Fruit fly (Drosophila melanogaster) whole organism, embryonic: Measurements from ENCODE around the gene ImpE1.

Source experiments
- ATbp ChIP-seq: fragments of 200-800 bp; sonication (Bioruptor generic); optimal IDR thresholded peaks from 2 replicates; lab custom pipeline; 2017; ENCODE audit warnings: missing biosample characterization, mild to moderate bottlenecking, missing genetic modification characterization, missing genetic modification reagents
- Adf1 ChIP-seq: fragments of 200-800 bp; sonication (Bioruptor generic); IDR thresholded peaks from 2 replicates; pipeline ENCODE4 v1.3.6; 2022; ENCODE audit warnings: missing biosample characterization, missing genetic modification characterization
- Antp ChIP-seq: fragments of 200-800 bp; sonication (Bioruptor generic); optimal IDR thresholded peaks from 3 replicates; lab custom pipeline; 2016; ENCODE audit warnings: missing biosample characterization, missing genetic modification characterization
- Bgb ChIP-seq: fragments of 200-800 bp; sonication (Bioruptor generic); IDR thresholded peaks from 2 replicates; pipeline ENCODE4 v1.3.6; 2022; ENCODE audit warnings: missing biosample characterization, missing genetic modification characterization; ENCODE audit not compliant: partially characterized antibody
- BtbVII ChIP-seq: fragments of 200-800 bp; sonication (Bioruptor generic); optimal IDR thresholded peaks from 3 replicates; lab custom pipeline; 2017; ENCODE audit warnings: missing biosample characterization, mild to moderate bottlenecking, missing genetic modification characterization
- CG10431 ChIP-seq: fragments of 200-800 bp; sonication (Bioruptor generic); optimal IDR thresholded peaks from 3 replicates; lab custom pipeline; 2018; ENCODE audit warnings: missing biosample characterization, mild to moderate bottlenecking, missing genetic modification characterization
- CG10462 ChIP-seq: fragments of 200-800 bp; sonication (Bioruptor generic); optimal IDR thresholded peaks from 2 replicates; lab custom pipeline; 2016; ENCODE audit warnings: missing biosample characterization, missing genetic modification characterization
- CG10565 ChIP-seq: fragments of 200-800 bp; sonication (Bioruptor generic); optimal IDR thresholded peaks from 3 replicates; lab custom pipeline; 2016; ENCODE audit warnings: missing biosample characterization, mild to moderate bottlenecking, missing genetic modification characterization
- CG11247 ChIP-seq: fragments of 200-800 bp; sonication (Bioruptor generic); IDR thresholded peaks from 2 replicates; pipeline ENCODE4 v1.3.6; 2022; ENCODE audit warnings: missing biosample characterization, missing genetic modification characterization
- CG12104 ChIP-seq: fragments of 200-800 bp; sonication (Bioruptor generic); optimal IDR thresholded peaks from 3 replicates; lab custom pipeline; 2016; ENCODE audit warnings: missing biosample characterization, missing genetic modification characterization
- CG12391 ChIP-seq: fragments of 200-800 bp; sonication (Bioruptor generic); optimal IDR thresholded peaks from 3 replicates; lab custom pipeline; 2018; ENCODE audit warnings: missing biosample characterization, mild to moderate bottlenecking, missing genetic modification characterization, moderate library complexity
- CG1529 ChIP-seq: fragments of 200-800 bp; sonication (Bioruptor generic); optimal IDR thresholded peaks from 3 replicates; lab custom pipeline; 2018; ENCODE audit warnings: missing biosample characterization, missing genetic modification characterization
- CG15514 ChIP-seq: fragments of 200-800 bp; sonication (Bioruptor generic); optimal IDR thresholded peaks from 3 replicates; lab custom pipeline; 2017; ENCODE audit warnings: missing biosample characterization, missing genetic modification characterization, mild to moderate bottlenecking, moderate library complexity, missing genetic modification reagents
- CG1792 ChIP-seq: fragments of 200-800 bp; sonication (Bioruptor generic); optimal IDR thresholded peaks from 2 replicates; lab custom pipeline; 2016; ENCODE audit warnings: missing biosample characterization, missing genetic modification characterization
- CG18011 ChIP-seq: fragments of 200-800 bp; sonication (Bioruptor generic); optimal IDR thresholded peaks from 2 replicates; lab custom pipeline; 2017; ENCODE audit warnings: missing biosample characterization, missing genetic modification characterization, mild to moderate bottlenecking, moderate library complexity, missing genotype
- CG18599 ChIP-seq: fragments of 200-800 bp; sonication (Bioruptor generic); optimal IDR thresholded peaks from 3 replicates; lab custom pipeline; 2017; ENCODE audit warnings: missing biosample characterization, missing genetic modification characterization, mild to moderate bottlenecking, moderate library complexity, missing genetic modification reagents
- CG9609 ChIP-seq: fragments of 200-800 bp; sonication (Bioruptor generic); optimal IDR thresholded peaks from 3 replicates; lab custom pipeline; 2016; ENCODE audit warnings: missing biosample characterization, missing genetic modification characterization
- Dek ChIP-seq: fragments of 200-800 bp; sonication (Bioruptor generic); optimal IDR thresholded peaks from 3 replicates; lab custom pipeline; 2019; ENCODE audit warnings: missing biosample characterization, mild to moderate bottlenecking, missing genetic modification characterization, moderate library complexity
- Dref ChIP-seq: fragments of 200-800 bp; sonication (Bioruptor generic); IDR thresholded peaks from 2 replicates; pipeline ENCODE4 v1.3.6; 2022; ENCODE audit warnings: missing biosample characterization, missing genetic modification characterization
- Eip74EF ChIP-seq, 2 experiments: fragments of 200-800 bp in 1 of 2; fragments of >200 bp in 1 of 2; sonication (Bioruptor generic) in 1 of 2; optimal IDR thresholded peaks; 2 replicates each; lab custom pipeline; 2017 to 2019; ENCODE audit warnings: missing biosample characterization in 2 of 2, missing genetic modification characterization in 2 of 2, mild to moderate bottlenecking in 1 of 2, moderate library complexity in 1 of 2
- Hr39 ChIP-seq: fragments of >200 bp; optimal IDR thresholded peaks from 2 replicates; lab custom pipeline; 2017
- Mes4 ChIP-seq: fragments of 200-800 bp; sonication (Bioruptor generic); optimal IDR thresholded peaks from 2 replicates; lab custom pipeline; 2016; ENCODE audit warnings: missing biosample characterization, missing genetic modification characterization
- NfI ChIP-seq: fragments of 200-800 bp; sonication (Bioruptor generic); optimal IDR thresholded peaks from 3 replicates; lab custom pipeline; 2018; ENCODE audit warnings: missing biosample characterization, mild to moderate bottlenecking, missing genetic modification characterization, moderate library complexity
- Pdp1 ChIP-seq, 2 experiments: fragments of 200-800 bp; sonication (Bioruptor generic); optimal IDR thresholded peaks; 3 replicates each; lab custom pipeline; 2016; ENCODE audit warnings: missing biosample characterization in 2 of 2, missing genetic modification characterization in 2 of 2, mild to moderate bottlenecking in 1 of 2, moderate library complexity in 1 of 2
- Six4 ChIP-seq: fragments of 200-800 bp; sonication (Bioruptor generic); optimal IDR thresholded peaks from 2 replicates; lab custom pipeline; 2016; ENCODE audit warnings: missing biosample characterization, missing genetic modification characterization
- Sox100B ChIP-seq: fragments of 200-800 bp; sonication (Bioruptor generic); optimal IDR thresholded peaks from 3 replicates; lab custom pipeline; 2018; ENCODE audit warnings: missing biosample characterization, mild to moderate bottlenecking, missing genetic modification characterization
- Xbp1 ChIP-seq: fragments of 200-800 bp; sonication (Bioruptor generic); optimal IDR thresholded peaks from 3 replicates; lab custom pipeline; 2016; ENCODE audit warnings: missing biosample characterization, mild to moderate bottlenecking, missing genetic modification characterization
- Xrp1 ChIP-seq: fragments of 200-800 bp; sonication (Bioruptor generic); IDR thresholded peaks from 2 replicates; pipeline ENCODE4 v1.3.6; 2022; ENCODE audit warnings: missing biosample characterization, missing genetic modification characterization
- ato ChIP-seq: fragments of 200-800 bp; sonication (Bioruptor generic); IDR thresholded peaks from 2 replicates; pipeline ENCODE4 v1.3.6; 2022; ENCODE audit warnings: missing biosample characterization, missing genetic modification characterization; ENCODE audit not compliant: partially characterized antibody
- bowl ChIP-seq: fragments of 200-800 bp; sonication (Bioruptor generic); IDR thresholded peaks from 2 replicates; pipeline ENCODE4 v1.3.6; 2022; ENCODE audit warnings: missing biosample characterization, missing genetic modification characterization
- cad ChIP-seq: fragments of >200 bp; optimal IDR thresholded peaks from 2 replicates; lab custom pipeline; 2017; ENCODE audit warnings: missing biosample characterization, missing genetic modification characterization
- cas ChIP-seq: fragments of 200-800 bp; sonication (Bioruptor generic); IDR thresholded peaks from 2 replicates; pipeline ENCODE4 v1.3.6; 2022; ENCODE audit warnings: missing biosample characterization, missing genetic modification characterization
- dpn ChIP-seq, 2 experiments: fragments of 200-800 bp; sonication (Bioruptor generic); optimal IDR thresholded peaks; 3 replicates each; lab custom pipeline; 2016; ENCODE audit warnings: missing biosample characterization in 2 of 2, missing genetic modification characterization in 2 of 2
- ems ChIP-seq: fragments of 200-800 bp; sonication (Bioruptor generic); optimal IDR thresholded peaks from 3 replicates; lab custom pipeline; 2016; ENCODE audit warnings: missing biosample characterization, missing genetic modification characterization
- en ChIP-seq: fragments of 200-800 bp; sonication (Bioruptor generic); optimal IDR thresholded peaks from 2 replicates; lab custom pipeline; 2016; ENCODE audit warnings: missing biosample characterization, missing genetic modification characterization
- eyg ChIP-seq: fragments of 200-800 bp; sonication (Bioruptor generic); optimal IDR thresholded peaks from 3 replicates; lab custom pipeline; 2016; ENCODE audit warnings: missing biosample characterization, missing genetic modification characterization
- fd96Cb ChIP-seq: fragments of 200-800 bp; sonication (Bioruptor generic); optimal IDR thresholded peaks from 2 replicates; lab custom pipeline; 2018; ENCODE audit warnings: missing biosample characterization, mild to moderate bottlenecking, missing genetic modification characterization, moderate library complexity
- gem ChIP-seq: fragments of 200-800 bp; sonication (Bioruptor generic); optimal IDR thresholded peaks from 2 replicates; lab custom pipeline; 2019; ENCODE audit warnings: missing biosample characterization, mild to moderate bottlenecking, missing genetic modification characterization, moderate library complexity
- oc ChIP-seq: fragments of 200-800 bp; sonication (Bioruptor generic); optimal IDR thresholded peaks from 2 replicates; lab custom pipeline; 2018; ENCODE audit warnings: missing biosample characterization, mild to moderate bottlenecking, missing genetic modification characterization, moderate library complexity
- odd ChIP-seq: fragments of 200-800 bp; sonication (Bioruptor generic); optimal IDR thresholded peaks from 2 replicates; lab custom pipeline; 2017; ENCODE audit warnings: missing biosample characterization, mild to moderate bottlenecking, missing genetic modification characterization
- pnt ChIP-seq: fragments of 200-800 bp; sonication (Bioruptor generic); optimal IDR thresholded peaks from 3 replicates; lab custom pipeline; 2016; ENCODE audit warnings: missing biosample characterization, missing genetic modification characterization
- psq ChIP-seq: fragments of 200-800 bp; sonication (Bioruptor generic); optimal IDR thresholded peaks from 2 replicates; lab custom pipeline; 2017; ENCODE audit warnings: missing biosample characterization, missing genetic modification characterization
- pzg ChIP-seq: fragments of 200-800 bp; sonication (Bioruptor generic); optimal IDR thresholded peaks from 3 replicates; lab custom pipeline; 2018; ENCODE audit warnings: missing biosample characterization, mild to moderate bottlenecking, missing genetic modification characterization, moderate library complexity
- slou ChIP-seq: fragments of 200-800 bp; sonication (Bioruptor generic); optimal IDR thresholded peaks from 3 replicates; lab custom pipeline; 2016; ENCODE audit warnings: missing biosample characterization, missing genetic modification characterization
- ttk ChIP-seq: fragments of 200-800 bp; sonication (Bioruptor generic); IDR thresholded peaks from 2 replicates; pipeline ENCODE4 v2.1.2; 2022; ENCODE audit warnings: missing biosample characterization, missing genetic modification characterization
- tup ChIP-seq: fragments of 200-800 bp; sonication (Bioruptor generic); optimal IDR thresholded peaks from 2 replicates; lab custom pipeline; 2016; ENCODE audit warnings: missing biosample characterization, mild to moderate bottlenecking, missing genetic modification characterization, moderate library complexity
- tx ChIP-seq: fragments of 200-800 bp; sonication (Bioruptor generic); optimal IDR thresholded peaks from 2 replicates; lab custom pipeline; 2016; ENCODE audit warnings: missing biosample characterization, missing genetic modification characterization
- wdn ChIP-seq: fragments of 200-800 bp; sonication (Bioruptor generic); IDR thresholded peaks from 2 replicates; pipeline ENCODE4 v1.3.6; 2022; ENCODE audit warnings: missing biosample characterization, missing genetic modification characterization
- z ChIP-seq: fragments of 200-800 bp; sonication (Bioruptor generic); IDR thresholded peaks from 3 replicates; pipeline ENCODE4 v1.3.6; 2022; ENCODE audit warnings: missing biosample characterization, missing genetic modification characterization

The ImpE1 gene

DNA sequence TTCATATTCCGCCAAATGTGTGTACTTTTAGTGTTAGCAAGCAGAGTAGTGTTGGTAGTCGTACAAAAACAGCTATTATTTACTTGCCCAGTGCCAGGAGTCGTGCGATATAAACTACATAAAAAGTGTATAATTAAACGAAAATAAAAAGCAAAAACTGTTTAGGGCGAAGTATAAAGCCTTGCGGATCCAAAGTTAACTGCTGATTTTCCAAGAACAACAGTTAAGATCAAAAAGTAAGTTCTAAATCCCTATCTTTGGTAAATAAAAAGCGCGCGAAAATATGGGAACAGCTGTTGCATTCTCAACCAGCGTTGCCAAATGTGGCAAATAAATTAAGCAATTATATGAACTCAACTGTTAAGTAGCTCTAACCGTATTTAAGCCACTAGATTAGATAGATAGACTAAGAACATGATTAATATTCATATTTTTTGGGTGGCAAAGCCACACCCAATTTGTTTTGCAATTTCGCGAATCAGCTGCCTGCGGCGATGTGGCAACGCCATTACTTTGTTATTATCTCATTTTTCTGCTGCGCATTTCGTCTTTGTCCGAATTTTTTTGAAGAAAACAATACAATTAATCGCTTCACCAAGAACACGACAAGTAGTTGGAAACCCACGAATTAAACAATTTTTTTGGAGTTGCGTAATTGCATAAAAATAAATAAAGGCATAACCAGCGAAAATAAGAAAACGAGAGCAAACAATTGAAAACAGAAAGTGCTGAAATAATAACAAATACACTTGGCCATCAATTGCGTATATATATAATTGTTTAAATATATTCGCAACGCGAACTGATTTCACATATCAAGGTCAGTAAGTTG is 31.7 kb upstream of the ImpE1 start, which contains the start of the genes Prim1 and CG7083 (continued):
- TF ChIP-seq pzg (GFP tag; lab: Kevin White, UChicago) (peak; percentile 63), oc (tag; lab: Kevin White, UChicago) (no peak), Xrp1 (GFP tag; lab: Robert Waterston, UW) (peak; percentile 61), eyg (GFP tag; lab: Kevin White, UChicago) (peak; percentile 49), Mes4 (GFP tag; lab: Kevin White, UChicago) (peak; percentile 54), CG12104 (GFP tag; lab: Kevin White, UChicago) (peak; percentile 3), CG9609 (GFP tag; lab: Kevin White, UChicago) (peak; percentile 62), wdn (GFP tag; lab: Robert Waterston, UW) (peak; percentile 37; the same call in 1 of the 2 replicates), ems (GFP tag; lab: Kevin White, UChicago) (peak; percentile 25), dpn (GFP tag; optimal IDR thresholded peaks at IDR 0.05; lab: Kevin White, UChicago) (peak; percentile 43 to 52), CG18599 (peak; percentile 77), z (no peak), cad (GFP tag; lab: Kevin White, UChicago) (no peak), Pdp1 (GFP tag; optimal IDR thresholded peaks at IDR 0.05; lab: Kevin White, UChicago) (peak; percentile 57 to 90), Dek (tag; lab: Kevin White, UChicago) (no peak), Antp (GFP tag; lab: Kevin White, UChicago) (peak; percentile 60), ato (GFP tag; lab: Robert Waterston, UW) (no peak), Six4 (GFP tag; lab: Kevin White, UChicago) (peak; percentile 46), gem (tag; lab: Kevin White, UChicago) (peak; percentile 71), bowl (GFP tag; lab: Robert Waterston, UW) (no peak), pnt (GFP tag; lab: Kevin White, UChicago) (peak; percentile 33), CG11247 (no peak), Bgb (GFP tag; lab: Robert Waterston, UW) (peak; percentile 29; the same call in 1 of the 2 replicates), slou (peak; percentile 38), CG1529 (GFP tag; lab: Kevin White, UChicago) (peak; percentile 46), CG18011 (GFP tag; lab: Kevin White, UChicago) (peak; percentile 56), ttk (0 out of 2 replicates have a peak, but pooled peaks have one; percentile 19), Adf1 (GFP tag; lab: Robert Waterston, UW) (no peak), CG15514 (GFP tag; lab: Kevin White, UChicago) (peak; percentile 67), Dref (GFP tag; lab: Robert Waterston, UW) (no peak), cas (no peak), NfI (GFP tag; lab: Kevin White, UChicago) (peak; percentile 60), fd96Cb (tag; lab: Kevin White, UChicago) (no peak), CG10431 (GFP tag; lab: Kevin White, UChicago) (no peak), CG12391 (tag; lab: Kevin White, UChicago) (peak; percentile 74), CG1792 (peak; percentile 1), Xbp1 (GFP tag; lab: Kevin White, UChicago) (peak; percentile 75), tx (peak; percentile 66), CG10462 (GFP tag; lab: Kevin White, UChicago) (peak; percentile 48), Eip74EF (GFP tag; optimal IDR thresholded peaks at IDR 0.05; lab: Kevin White, UChicago) (no peak), Hr39 (no peak), CG10565 (GFP tag; lab: Kevin White, UChicago) (no peak), odd (GFP tag; lab: Kevin White, UChicago) (no peak), Sox100B (peak; percentile 55), en (GFP tag; lab: Kevin White, UChicago) (peak; percentile 32), BtbVII (GFP tag; lab: Kevin White, UChicago) (peak; percentile 44), tup (peak; percentile 24), psq (GFP tag; lab: Kevin White, UChicago) (peak; percentile 14), ATbp (GFP tag; lab: Kevin White, UChicago) (peak; percentile 11)
